Fruit fly (Drosophila melanogaster) whole organism, embryonic: ENCODE results near the gene Prosbeta6.

Experiments used
- Abd-B ChIP-seq: fragments of 200-800 bp; sonication (Bioruptor generic); optimal IDR thresholded peaks from 2 replicates; lab custom pipeline; 2018; ENCODE audit warnings: missing biosample characterization, mild to moderate bottlenecking, missing genetic modification characterization, moderate library complexity
- Antp ChIP-seq: fragments of 200-800 bp; sonication (Bioruptor generic); optimal IDR thresholded peaks from 3 replicates; lab custom pipeline; 2016; ENCODE audit warnings: missing biosample characterization, missing genetic modification characterization
- CG10147 ChIP-seq: fragments of 200-800 bp; sonication (Bioruptor generic); optimal IDR thresholded peaks from 2 replicates; lab custom pipeline; 2019; ENCODE audit warnings: missing biosample characterization, mild to moderate bottlenecking, missing genetic modification characterization, moderate library complexity
- CG10431 ChIP-seq: fragments of 200-800 bp; sonication (Bioruptor generic); optimal IDR thresholded peaks from 3 replicates; lab custom pipeline; 2018; ENCODE audit warnings: missing biosample characterization, mild to moderate bottlenecking, missing genetic modification characterization
- CG11456 ChIP-seq: fragments of 200-800 bp; sonication (Bioruptor generic); IDR thresholded peaks from 3 replicates; pipeline ENCODE4 v1.3.6; 2022; ENCODE audit warnings: missing biosample characterization, missing genetic modification characterization
- CG13123 ChIP-seq: fragments of 200-800 bp; sonication (Bioruptor generic); optimal IDR thresholded peaks from 2 replicates; lab custom pipeline; 2016; ENCODE audit warnings: missing biosample characterization, missing genetic modification characterization
- CG13894 ChIP-seq: fragments of 200-800 bp; sonication (Bioruptor generic); optimal IDR thresholded peaks from 3 replicates; lab custom pipeline; 2018; ENCODE audit warnings: missing biosample characterization, mild to moderate bottlenecking, missing genetic modification characterization, moderate library complexity
- CG18476 ChIP-seq: fragments of 200-800 bp; sonication (Bioruptor generic); optimal IDR thresholded peaks from 2 replicates; lab custom pipeline; 2016; ENCODE audit warnings: missing biosample characterization, mild to moderate bottlenecking, missing genetic modification characterization
- CG30431 ChIP-seq: fragments of 200-800 bp; sonication (Bioruptor generic); optimal IDR thresholded peaks from 2 replicates; lab custom pipeline; 2017; ENCODE audit warnings: missing biosample characterization, missing genetic modification characterization
- CG31224 ChIP-seq: fragments of 200-800 bp; sonication (Bioruptor generic); IDR thresholded peaks from 2 replicates; pipeline ENCODE4 v1.3.6; 2022; ENCODE audit warnings: missing biosample characterization, missing genetic modification characterization
- CG32532 ChIP-seq: fragments of 200-800 bp; sonication (Bioruptor generic); IDR thresholded peaks from 2 replicates; pipeline ENCODE4 v1.3.6; 2022; ENCODE audit warnings: missing biosample characterization, missing genetic modification characterization
- CG32767 ChIP-seq: fragments of 200-800 bp; sonication (Bioruptor generic); IDR thresholded peaks from 2 replicates; pipeline ENCODE4 v1.3.6; 2022; ENCODE audit warnings: missing biosample characterization, missing genetic modification characterization
- CG4424 ChIP-seq: fragments of 200-800 bp; sonication (Bioruptor generic); optimal IDR thresholded peaks from 3 replicates; lab custom pipeline; 2016; ENCODE audit warnings: missing biosample characterization, missing genetic modification characterization
- CG6272 ChIP-seq: fragments of 200-800 bp; sonication (Bioruptor generic); IDR thresholded peaks from 2 replicates; pipeline ENCODE4 v1.3.6; 2022; ENCODE audit warnings: missing biosample characterization, missing genetic modification characterization
- CG6654 ChIP-seq: fragments of 200-800 bp; sonication (Bioruptor generic); optimal IDR thresholded peaks from 2 replicates; lab custom pipeline; 2017; ENCODE audit warnings: missing biosample characterization, mild to moderate bottlenecking, missing genetic modification characterization
- CG6854 ChIP-seq: fragments of 200-800 bp; sonication (Bioruptor generic); optimal IDR thresholded peaks from 3 replicates; lab custom pipeline; 2017; ENCODE audit warnings: missing biosample characterization, mild to moderate bottlenecking, missing genetic modification characterization
- CG7839 ChIP-seq: fragments of 200-800 bp; sonication (Bioruptor generic); optimal IDR thresholded peaks from 3 replicates; lab custom pipeline; 2018; ENCODE audit warnings: missing biosample characterization, mild to moderate bottlenecking, missing genetic modification characterization, moderate library complexity
- CG7987 ChIP-seq: fragments of 200-800 bp; sonication (Bioruptor generic); optimal IDR thresholded peaks from 2 replicates; lab custom pipeline; 2018; ENCODE audit warnings: missing biosample characterization, mild to moderate bottlenecking, missing genetic modification characterization, moderate library complexity
- CG8089 ChIP-seq: fragments of 200-800 bp; sonication (Bioruptor generic); optimal IDR thresholded peaks from 3 replicates; lab custom pipeline; 2016; ENCODE audit warnings: missing biosample characterization, missing genetic modification characterization
- CG8388 ChIP-seq: fragments of 200-800 bp; sonication (Bioruptor generic); optimal IDR thresholded peaks from 2 replicates; lab custom pipeline; 2019; ENCODE audit warnings: missing biosample characterization, mild to moderate bottlenecking, missing genetic modification characterization, moderate library complexity
- CoRest ChIP-seq: fragments of 200-800 bp; sonication (Bioruptor generic); optimal IDR thresholded peaks from 3 replicates; lab custom pipeline; 2018; ENCODE audit warnings: missing biosample characterization, mild to moderate bottlenecking, missing genetic modification characterization, moderate library complexity
- Dek ChIP-seq: fragments of 200-800 bp; sonication (Bioruptor generic); optimal IDR thresholded peaks from 3 replicates; lab custom pipeline; 2019; ENCODE audit warnings: missing biosample characterization, mild to moderate bottlenecking, missing genetic modification characterization, moderate library complexity
- Dref ChIP-seq: fragments of 200-800 bp; sonication (Bioruptor generic); IDR thresholded peaks from 2 replicates; pipeline ENCODE4 v1.3.6; 2022; ENCODE audit warnings: missing biosample characterization, missing genetic modification characterization
- Gug ChIP-seq: fragments of 200-800 bp; sonication (Bioruptor generic); IDR thresholded peaks from 4 replicates; pipeline ENCODE4 v1.3.6; 2022; ENCODE audit warnings: missing biosample characterization, missing genetic modification characterization
- H2.0 ChIP-seq: fragments of 200-800 bp; sonication (Bioruptor generic); IDR thresholded peaks from 2 replicates; pipeline ENCODE4 v1.3.6; 2022; ENCODE audit warnings: missing biosample characterization, missing genetic modification characterization
- Lim3 ChIP-seq: fragments of 200-800 bp; sonication (Bioruptor generic); IDR thresholded peaks from 2 replicates; pipeline ENCODE4 v1.3.6; 2022; ENCODE audit warnings: missing biosample characterization, missing genetic modification characterization
- Lpt ChIP-seq: fragments of >200 bp; optimal IDR thresholded peaks from 2 replicates; lab custom pipeline; 2018; ENCODE audit warnings: missing biosample characterization, missing genetic modification characterization
- Oli ChIP-seq: fragments of 200-800 bp; sonication (Bioruptor generic); optimal IDR thresholded peaks from 2 replicates; lab custom pipeline; 2018; ENCODE audit warnings: missing biosample characterization, mild to moderate bottlenecking, missing genetic modification characterization, moderate library complexity
- Opbp ChIP-seq: fragments of 200-800 bp; sonication (Bioruptor generic); IDR thresholded peaks from 3 replicates; pipeline ENCODE4 v1.3.6; 2022; ENCODE audit warnings: missing biosample characterization, missing genetic modification characterization; ENCODE audit not compliant: partially characterized antibody
- Sry-δ ChIP-seq: fragments of 200-800 bp; sonication (Bioruptor generic); optimal IDR thresholded peaks from 2 replicates; lab custom pipeline; 2016; ENCODE audit warnings: missing biosample characterization, missing genetic modification characterization
- Trl ChIP-seq, 3 experiments: fragments of >200 bp in 2 of 3; fragments of 200-800 bp in 1 of 3; sonication (Bioruptor generic) in 1 of 3; optimal IDR thresholded peaks; 2 replicates in 1 of 3; 3 replicates in 2 of 3; lab custom pipeline; 2016 to 2017; ENCODE audit warnings: missing biosample characterization in 1 of 3, missing genetic modification characterization in 1 of 3
- abd-A ChIP-seq: fragments of 200-800 bp; sonication (Bioruptor generic); optimal IDR thresholded peaks from 3 replicates; lab custom pipeline; 2019; ENCODE audit warnings: missing biosample characterization, mild to moderate bottlenecking, missing genetic modification characterization, moderate library complexity
- ac ChIP-seq: fragments of 200-800 bp; sonication (Bioruptor generic); optimal IDR thresholded peaks from 3 replicates; lab custom pipeline; 2017; ENCODE audit warnings: missing biosample characterization, mild to moderate bottlenecking, missing genetic modification characterization
- ase ChIP-seq: fragments of 200-800 bp; sonication (Bioruptor generic); IDR thresholded peaks from 3 replicates; pipeline ENCODE4 v1.3.6; 2022; ENCODE audit warnings: missing biosample characterization, missing genetic modification characterization
- bowl ChIP-seq: fragments of 200-800 bp; sonication (Bioruptor generic); IDR thresholded peaks from 2 replicates; pipeline ENCODE4 v1.3.6; 2022; ENCODE audit warnings: missing biosample characterization, missing genetic modification characterization
- cato ChIP-seq: fragments of 200-800 bp; sonication (Bioruptor generic); optimal IDR thresholded peaks from 2 replicates; lab custom pipeline; 2016; ENCODE audit warnings: missing biosample characterization, missing genetic modification characterization, borderline replicate concordance
- dan ChIP-seq: fragments of 200-800 bp; sonication (Bioruptor generic); IDR thresholded peaks from 2 replicates; pipeline ENCODE4 v1.3.6; 2022; ENCODE audit warnings: missing biosample characterization, missing genetic modification characterization
- dimm ChIP-seq: fragments of 200-800 bp; sonication (Bioruptor generic); IDR thresholded peaks from 2 replicates; pipeline ENCODE4 v1.3.6; 2022; ENCODE audit warnings: missing biosample characterization, missing genetic modification characterization
- dpn ChIP-seq, 2 experiments: fragments of 200-800 bp; sonication (Bioruptor generic); optimal IDR thresholded peaks; 3 replicates each; lab custom pipeline; 2016; ENCODE audit warnings: missing biosample characterization in 2 of 2, missing genetic modification characterization in 2 of 2
- en ChIP-seq: fragments of 200-800 bp; sonication (Bioruptor generic); optimal IDR thresholded peaks from 2 replicates; lab custom pipeline; 2016; ENCODE audit warnings: missing biosample characterization, missing genetic modification characterization
- hb ChIP-seq: fragments of 200-800 bp; sonication (Bioruptor generic); IDR thresholded peaks from 3 replicates; pipeline ENCODE4 v1.3.6; 2022; ENCODE audit warnings: missing biosample characterization, missing genetic modification characterization; ENCODE audit not compliant: partially characterized antibody
- hbn ChIP-seq: fragments of 200-800 bp; sonication (Bioruptor generic); IDR thresholded peaks from 2 replicates; pipeline ENCODE4 v1.3.6; 2022; ENCODE audit warnings: missing biosample characterization, missing genetic modification characterization; ENCODE audit not compliant: partially characterized antibody
- hth ChIP-seq: fragments of >200 bp; optimal IDR thresholded peaks from 2 replicates; lab custom pipeline; 2017; ENCODE audit warnings: inconsistent platforms
- kah ChIP-seq: fragments of 200-800 bp; sonication (Bioruptor generic); optimal IDR thresholded peaks from 2 replicates; lab custom pipeline; 2018; ENCODE audit warnings: missing biosample characterization, mild to moderate bottlenecking, missing genetic modification characterization
- kni ChIP-seq: fragments of 200-800 bp; sonication (Bioruptor generic); optimal IDR thresholded peaks from 3 replicates; lab custom pipeline; 2017; ENCODE audit warnings: mild to moderate bottlenecking, missing biosample characterization, missing genetic modification reagents, missing genetic modification characterization
- pho ChIP-seq: fragments of 200-800 bp; sonication (Bioruptor generic); optimal IDR thresholded peaks from 2 replicates; lab custom pipeline; 2016; ENCODE audit warnings: missing biosample characterization, missing genetic modification characterization
- pita ChIP-seq: fragments of 200-800 bp; sonication (Bioruptor generic); optimal IDR thresholded peaks from 2 replicates; lab custom pipeline; 2017; ENCODE audit warnings: missing biosample characterization, mild to moderate bottlenecking, missing genetic modification characterization
- salm ChIP-seq: fragments of 200-800 bp; sonication (Bioruptor generic); optimal IDR thresholded peaks from 2 replicates; lab custom pipeline; 2018; ENCODE audit warnings: missing biosample characterization, mild to moderate bottlenecking, missing genetic modification characterization
- scrt ChIP-seq: fragments of 200-800 bp; sonication (Bioruptor generic); optimal IDR thresholded peaks from 2 replicates; lab custom pipeline; 2018; ENCODE audit warnings: missing biosample characterization, mild to moderate bottlenecking, missing genetic modification characterization, moderate library complexity
- slbo ChIP-seq: fragments of 200-800 bp; sonication (Bioruptor generic); IDR thresholded peaks from 2 replicates; pipeline ENCODE4 v1.3.6; 2022; ENCODE audit warnings: missing biosample characterization, missing genetic modification characterization
- zen2 ChIP-seq: fragments of 200-800 bp; sonication (Bioruptor generic); IDR thresholded peaks from 3 replicates; pipeline ENCODE4 v1.3.6; 2022; ENCODE audit warnings: missing biosample characterization, missing genetic modification characterization; ENCODE audit not compliant: partially characterized antibody

Gene Prosbeta6

DNA sequence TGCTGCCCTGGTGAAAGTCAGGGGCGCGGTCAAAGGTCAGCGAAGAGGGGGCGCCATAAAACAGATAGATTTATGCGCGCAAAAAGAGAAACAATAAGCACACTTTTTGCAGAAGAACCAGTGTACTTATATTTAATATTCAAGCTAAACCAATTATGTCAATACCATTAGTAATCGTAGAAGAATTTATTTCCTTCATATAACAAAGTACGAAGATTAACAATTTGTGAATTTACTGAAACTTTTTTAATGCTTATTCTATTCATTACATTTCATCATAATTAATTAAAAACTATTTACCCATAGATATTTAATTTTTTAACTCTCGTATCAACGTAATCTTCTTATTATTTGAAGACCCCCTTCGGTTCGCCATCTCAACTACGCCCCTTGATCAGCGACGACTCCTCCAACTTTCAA lies 31.9 kb upstream of the Prosbeta6 start (continued):
- peak; percentile 18 for TF ChIP-seq CG18476
- no peak for TF ChIP-seq hth (lab: Kevin White, UChicago)
- TF ChIP-seq CG10431, result peak; percentile 45
- peak; percentile 78 for TF ChIP-seq CG8388 (GFP tag; lab: Kevin White, UChicago)
- no peak for TF ChIP-seq hbn (GFP tag; lab: Robert Waterston, UW)
- no peak for TF ChIP-seq abd-A (tag; lab: Kevin White, UChicago)
- TF ChIP-seq kni, result peak; percentile 11
- no peak for TF ChIP-seq ac (GFP tag; lab: Kevin White, UChicago)
- peak; percentile 2 for TF ChIP-seq CG10147 (GFP tag; lab: Kevin White, UChicago)
- peak; percentile 9 for TF ChIP-seq kah (GFP tag; lab: Kevin White, UChicago)
- TF ChIP-seq CG31224 (GFP tag; lab: Robert Waterston, UW), result no peak
- no peak for TF ChIP-seq Sry-δ (GFP tag; lab: Kevin White, UChicago)
- TF ChIP-seq Lim3 (GFP tag; lab: Robert Waterston, UW), result no peak
- no peak for TF ChIP-seq dan (GFP tag; lab: Robert Waterston, UW)
- TF ChIP-seq en (GFP tag; lab: Kevin White, UChicago), result no peak
- peak; percentile 71 for TF ChIP-seq CG4424 (GFP tag; lab: Kevin White, UChicago)
- TF ChIP-seq CG32532 (GFP tag; lab: Robert Waterston, UW), result no peak
- TF ChIP-seq CG30431 (GFP tag; lab: Kevin White, UChicago), result peak; percentile 60
- no peak for TF ChIP-seq slbo (GFP tag; lab: Robert Waterston, UW)
- no peak for TF ChIP-seq pita (GFP tag; lab: Kevin White, UChicago)
- no peak for TF ChIP-seq pho
- 0 out of 2 replicates have a peak, but pooled peaks have one; percentile 22 for TF ChIP-seq CG32767 (GFP tag; lab: Robert Waterston, UW)
- TF ChIP-seq CG11456 (GFP tag; lab: Robert Waterston, UW), result no peak
- peak; percentile 76 for TF ChIP-seq Oli
- no peak for TF ChIP-seq CG7987
- TF ChIP-seq CG7839 (tag; lab: Kevin White, UChicago), result peak; percentile 67
- no peak for TF ChIP-seq Lpt
- peak; percentile 54 for TF ChIP-seq Abd-B
- no peak for TF ChIP-seq CG6272
- no peak for TF ChIP-seq salm (tag; lab: Kevin White, UChicago)
- TF ChIP-seq CG8089, result no peak
- peak; percentile 62 for TF ChIP-seq CG6654
- no peak for TF ChIP-seq CG13123 (GFP tag; lab: Kevin White, UChicago)
- peak; percentile 5 for TF ChIP-seq Dek (tag; lab: Kevin White, UChicago)
- peak; percentile 81 for TF ChIP-seq CoRest (tag; lab: Kevin White, UChicago)
- TF ChIP-seq Antp (GFP tag; lab: Kevin White, UChicago), result peak; percentile 1
- no peak for TF ChIP-seq hb (GFP tag; lab: Robert Waterston, UW)
- TF ChIP-seq H2.0 (GFP tag; lab: Robert Waterston, UW), result no peak
- TF ChIP-seq Trl (optimal IDR thresholded peaks at IDR 0.05; lab: Kevin White, UChicago), result no peak
- peak; percentile 19 for TF ChIP-seq Trl (GFP tag; optimal IDR thresholded peaks at IDR 0.05; lab: Kevin White, UChicago)
- TF ChIP-seq CG13894 (tag; lab: Kevin White, UChicago), result no peak
- peak; percentile 49 for TF ChIP-seq cato (GFP tag; lab: Kevin White, UChicago)
- TF ChIP-seq Gug (GFP tag; lab: Robert Waterston, UW), result peak; percentile 40; the same call in 2 of the 4 replicates
- TF ChIP-seq dpn (GFP tag; optimal IDR thresholded peaks at IDR 0.05; lab: Kevin White, UChicago), result peak in 1 of 2 experiments; percentile 42
- no peak for TF ChIP-seq Dref
- no peak for TF ChIP-seq CG6854 (GFP tag; lab: Kevin White, UChicago)
- no peak for TF ChIP-seq scrt (GFP tag; lab: Kevin White, UChicago)
- no peak for TF ChIP-seq zen2
- no peak for TF ChIP-seq Opbp
- TF ChIP-seq dimm (GFP tag; lab: Robert Waterston, UW), result no peak
- TF ChIP-seq bowl (GFP tag; lab: Robert Waterston, UW), result no peak
- 0 out of 3 replicates have a peak, but pooled peaks have one; percentile 50 for TF ChIP-seq ase
